Worm (Caenorhabditis elegans): ENCODE results near the gene vps-32.1.

vps-32.1 gene

DNA sequence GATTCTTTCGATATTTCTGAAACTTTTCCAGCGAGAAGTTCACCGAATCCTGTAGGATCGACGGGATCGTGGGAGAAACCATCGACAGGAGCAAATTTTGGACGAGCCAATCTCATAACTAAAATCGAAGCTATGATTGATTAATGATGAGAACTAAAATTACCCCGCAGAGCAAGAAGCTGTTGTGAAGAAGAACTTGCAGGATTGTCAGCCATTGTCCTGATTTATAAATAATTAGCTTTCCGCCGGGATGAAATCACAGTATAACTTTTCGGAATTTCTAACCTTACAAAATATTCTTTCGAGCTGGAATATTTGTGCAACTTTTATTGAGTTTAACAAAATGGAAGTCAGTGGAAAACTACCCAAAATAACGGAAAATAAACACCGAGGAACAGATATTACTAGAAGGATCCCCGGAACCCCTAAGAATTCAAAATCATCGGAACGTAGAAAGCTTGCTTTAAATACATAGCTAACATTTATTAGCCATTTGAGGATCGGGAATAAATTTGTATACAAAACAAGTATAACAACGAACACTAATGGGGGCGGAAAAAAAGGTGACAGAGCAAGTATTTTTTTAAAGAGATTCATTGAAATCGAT, 2.1 kb upstream of the vps-32.1 start, which contains the start of gene C56C10.7:
C56C10.7 (minus strand) TSS at position 312 of the 607 bp plus-strand sequence.
- no peak for TF ChIP-seq ttx-3 (tag; optimal IDR thresholded peaks at IDR 0.05)
- no peak for TF ChIP-seq gmeb-2 (tag; optimal IDR thresholded peaks at IDR 0.05)
- TF ChIP-seq ama-1 (optimal IDR thresholded peaks at IDR 0.05), result peak; percentile 43
- TF ChIP-seq ceh-24 (tag; optimal IDR thresholded peaks at IDR 0.05), result no peak

DNA sequence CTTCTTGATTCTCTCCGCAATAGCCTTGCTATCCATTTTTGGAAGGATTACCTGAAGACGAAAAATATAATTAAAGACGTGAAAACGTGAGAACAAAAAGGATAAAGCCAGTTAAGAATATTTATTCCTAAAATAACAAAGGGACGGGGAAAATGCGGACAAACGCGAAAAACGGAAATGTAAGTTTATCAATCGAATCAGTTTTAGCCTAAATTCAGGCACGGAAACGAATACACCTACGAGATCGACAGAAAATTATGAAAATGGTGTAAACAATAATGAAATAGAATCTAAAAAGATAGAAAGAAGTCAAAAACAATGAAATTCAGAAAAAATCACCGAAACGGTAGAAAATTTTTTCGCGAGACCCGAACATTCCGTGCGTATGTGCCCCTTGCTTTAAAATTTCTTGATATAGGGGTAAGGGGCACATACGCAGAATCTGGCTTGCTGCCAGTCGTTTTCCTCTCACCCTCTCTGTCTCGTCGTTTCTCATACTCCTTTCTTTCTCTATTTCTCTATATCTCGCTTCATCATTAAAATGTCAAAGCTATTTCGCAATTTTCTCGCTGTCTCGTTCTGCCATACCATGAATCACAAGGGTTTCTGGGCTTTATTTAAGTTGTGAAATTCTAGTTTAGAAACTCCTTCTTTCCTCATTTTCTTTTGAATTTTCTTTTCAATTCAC, 759 bp upstream of the vps-32.1 start, which contains the start of gene icd-1:
icd-1 (minus strand) TSS at position 51 of the 688 bp plus-strand sequence.
- no peak for TF ChIP-seq eyg-1 (tag; optimal IDR thresholded peaks at IDR 0.05)
- no peak for TF ChIP-seq nhr-232 (tag; optimal IDR thresholded peaks at IDR 0.05)
- peak; percentile 78 for TF ChIP-seq ref-2 (tag; optimal IDR thresholded peaks at IDR 0.05)
- TF ChIP-seq sdc-2 (tag; optimal IDR thresholded peaks at IDR 0.05), result no peak
- TF ChIP-seq che-1 (tag; optimal IDR thresholded peaks at IDR 0.05), result no peak
- TF ChIP-seq fkh-6 (tag; optimal IDR thresholded peaks at IDR 0.05), result no peak
- TF ChIP-seq ceh-34 (tag; optimal IDR thresholded peaks at IDR 0.05), result peak; percentile 79
- no peak for TF ChIP-seq pag-3 (tag; optimal IDR thresholded peaks at IDR 0.05; ENCODE audit: borderline replicate concordance)
- TF ChIP-seq hlh-8 (tag; optimal IDR thresholded peaks at IDR 0.05), result no peak
- no peak for TF ChIP-seq ets-4 (tag; optimal IDR thresholded peaks at IDR 0.05)
- TF ChIP-seq Y22D7AL.16 (tag; optimal IDR thresholded peaks at IDR 0.05), result no peak
- no peak for TF ChIP-seq ceh-19 (GFP tag; optimal IDR thresholded peaks at IDR 0.05)
- no peak for TF ChIP-seq ahr-1 (tag; optimal IDR thresholded peaks at IDR 0.05)
- no peak for TF ChIP-seq pha-2 (tag; optimal IDR thresholded peaks at IDR 0.05)
- TF ChIP-seq hlh-30 (tag; optimal IDR thresholded peaks at IDR 0.05; ENCODE audit: insufficient read depth), result peak; percentile 80
- TF ChIP-seq ceh-24 (tag; optimal IDR thresholded peaks at IDR 0.05), result no peak
- peak; percentile 7 for TF ChIP-seq C08G9.2 (tag; optimal IDR thresholded peaks at IDR 0.05)
- TF ChIP-seq unc-55 (GFP tag; optimal IDR thresholded peaks at IDR 0.05), result peak; percentile 97
- no peak for TF ChIP-seq npax-4 (tag; optimal IDR thresholded peaks at IDR 0.05)
- TF ChIP-seq sox-4 (tag; optimal IDR thresholded peaks at IDR 0.05), result no peak
- TF ChIP-seq pat-9 (tag; optimal IDR thresholded peaks at IDR 0.05), result no peak
- TF ChIP-seq nfya-1 (tag; optimal IDR thresholded peaks at IDR 0.05), result peak; percentile 96
- no peak for TF ChIP-seq odd-2 (tag; optimal IDR thresholded peaks at IDR 0.05)
- TF ChIP-seq ceh-22 (tag; optimal IDR thresholded peaks at IDR 0.05), result no peak
- no peak for TF ChIP-seq ztf-16 (tag; optimal IDR thresholded peaks at IDR 0.05)
- peak; percentile 4; the same call in 1 of the 2 replicates for TF ChIP-seq sox-2 (GFP tag; IDR thresholded peaks at IDR 0.05)
- TF ChIP-seq rnt-1 (tag; optimal IDR thresholded peaks at IDR 0.05), result peak; percentile 72
- peak; percentile 59 for TF ChIP-seq pros-1 (tag; optimal IDR thresholded peaks at IDR 0.05)
- TF ChIP-seq fkh-10 (GFP tag; optimal IDR thresholded peaks at IDR 0.05), result no peak
- peak; percentile 68 for TF ChIP-seq ceh-14 (tag; optimal IDR thresholded peaks at IDR 0.05)
- no peak for TF ChIP-seq elt-4 (tag; optimal IDR thresholded peaks at IDR 0.05)
- TF ChIP-seq hlh-13 (GFP tag; optimal IDR thresholded peaks at IDR 0.05), result no peak
- no peak for TF ChIP-seq pha-4 (tag; optimal IDR thresholded peaks at IDR 0.05)
- peak; percentile 0 for TF ChIP-seq fax-1 (tag; optimal IDR thresholded peaks at IDR 0.05)
- TF ChIP-seq ceh-31 (tag; optimal IDR thresholded peaks at IDR 0.05), result peak; percentile 88
- no peak for TF ChIP-seq ceh-2 (tag; optimal IDR thresholded peaks at IDR 0.05)
- peak; percentile 54 for TF ChIP-seq syd-9 (tag; optimal IDR thresholded peaks at IDR 0.05)
- TF ChIP-seq hlh-15 (tag; optimal IDR thresholded peaks at IDR 0.05), result no peak
- no peak for TF ChIP-seq mec-3 (tag; optimal IDR thresholded peaks at IDR 0.05; ENCODE audit: borderline replicate concordance)
- no peak for TF ChIP-seq zip-5 (tag; optimal IDR thresholded peaks at IDR 0.05)
- no peak for TF ChIP-seq tbx-7 (tag; optimal IDR thresholded peaks at IDR 0.05)
- TF ChIP-seq dmd-4 (tag; optimal IDR thresholded peaks at IDR 0.05; ENCODE audit: borderline replicate concordance), result no peak
- TF ChIP-seq pqm-1 (tag; optimal IDR thresholded peaks at IDR 0.05), result no peak
- peak; percentile 84 for TF ChIP-seq dve-1 (tag; optimal IDR thresholded peaks at IDR 0.05)
- no peak for TF ChIP-seq ttx-3 (tag; optimal IDR thresholded peaks at IDR 0.05)
- TF ChIP-seq ceh-6 (GFP tag; optimal IDR thresholded peaks at IDR 0.05), result no peak
- TF ChIP-seq madf-2 (tag; optimal IDR thresholded peaks at IDR 0.05), result no peak

Data from whole organism, late embryonic.